Worm (Caenorhabditis elegans) whole organism, young adult: ENCODE data around the gene C53A3.1.

ENCODE experiments used
- ama-1 ChIP-seq, 3 experiments: fragments of 150-350 bp in 1 of 3; sonication (generic microtip) in 2 of 3; optimal IDR thresholded peaks; 2 replicates each; lab custom pipeline; 2014 to 2018; ENCODE audit warnings: missing biosample characterization in 2 of 3, missing genetic modification characterization in 2 of 3, missing genetic modification reagents in 2 of 3
- athp-1 ChIP-seq: sonication (generic microtip); optimal IDR thresholded peaks from 2 replicates; lab custom pipeline; 2017; ENCODE audit warnings: mild to moderate bottlenecking, missing genetic modification characterization, missing compliant biosample characterization
- die-1 ChIP-seq: sonication (generic microtip); optimal IDR thresholded peaks from 2 replicates; lab custom pipeline; 2016; ENCODE audit warnings: missing genotype, mild to moderate bottlenecking, missing genetic modification characterization, missing compliant biosample characterization
- dpl-1 ChIP-seq: fragments of 150-350 bp; optimal IDR thresholded peaks from 2 replicates; lab custom pipeline; 2014; ENCODE audit warnings: missing biosample characterization, missing genetic modification reagents, missing genetic modification characterization
- egl-44 ChIP-seq: fragments of 200-800 bp; sonication (Bioruptor generic); IDR thresholded peaks from 2 replicates; pipeline ENCODE4 v1.3.6; 2022; ENCODE audit warnings: missing genetic modification reagents, missing genetic modification characterization, missing compliant biosample characterization
- ekl-4 ChIP-seq: fragments of 200-800 bp; sonication (Bioruptor generic); IDR thresholded peaks from 2 replicates; pipeline ENCODE4 v1.3.6; 2022; ENCODE audit warnings: missing genetic modification reagents, missing genetic modification characterization, missing compliant biosample characterization
- mes-4 ChIP-seq: sonication (generic microtip); optimal IDR thresholded peaks from 2 replicates; lab custom pipeline; 2016; ENCODE audit warnings: missing genotype, missing genetic modification characterization, missing compliant biosample characterization
- snpc-4 ChIP-seq, 5 experiments: fragments of 150-350 bp in 1 of 5; sonication (generic microtip) in 4 of 5; optimal IDR thresholded peaks; 2 replicates each; lab custom pipeline; 2014 to 2018; ENCODE audit warnings: missing genetic modification characterization in 5 of 5, missing biosample characterization in 3 of 5, antibody characterized with exemption in 2 of 5, mild to moderate bottlenecking in 2 of 5, missing compliant biosample characterization in 2 of 5, missing genotype in 2 of 5, moderate library complexity in 2 of 5, missing genetic modification reagents in 1 of 5
- tbx-9 ChIP-seq: sonication (generic microtip); optimal IDR thresholded peaks from 2 replicates; lab custom pipeline; 2016; ENCODE audit warnings: borderline replicate concordance, missing genetic modification characterization, inconsistent platforms, missing compliant biosample characterization

- TF ChIP-seq ekl-4 (GFP tag; lab: Robert Waterston, UW) (no peak), tbx-9 (tag; lab: Kevin White, UChicago) (no peak), die-1 (tag; lab: Kevin White, UChicago) (no peak), egl-44 (GFP tag; lab: Robert Waterston, UW) (no peak), snpc-4 (GFP tag; optimal IDR thresholded peaks at IDR 0.05; lab: Kevin White, UChicago) (no peak), snpc-4 (tag; optimal IDR thresholded peaks at IDR 0.05; lab: Kevin White, UChicago) (no peak), athp-1 (tag; lab: Kevin White, UChicago) (no peak), mes-4 (tag; lab: Kevin White, UChicago) (no peak), dpl-1 (GFP tag; lab: Kevin White, UChicago) (no peak), ama-1 (optimal IDR thresholded peaks at IDR 0.05; lab: Kevin White, UChicago) (no peak), ama-1 (GFP tag; optimal IDR thresholded peaks at IDR 0.05; lab: Kevin White, UChicago) (no peak)
These were observed 1.3 kb downstream of the C53A3.1 start, which contains the start of gene C53A3.4 for ce11 chrV:5758780-5759179.
